Worm (Caenorhabditis elegans) whole organism, young adult: ENCODE results near the gene lron-5.

Experiments used
- C17E4.6 ChIP-seq: fragments of 200-800 bp; sonication (Bioruptor generic); IDR thresholded peaks from 2 replicates; pipeline ENCODE4 v1.3.6; 2022; ENCODE audit warnings: missing genetic modification reagents, missing genetic modification characterization, missing compliant biosample characterization
- F22D6.2 ChIP-seq: sonication (generic microtip); optimal IDR thresholded peaks from 2 replicates; lab custom pipeline; 2016; ENCODE audit warnings: mild to moderate bottlenecking, missing genetic modification characterization, missing compliant biosample characterization
- T07F8.4 ChIP-seq: sonication (generic microtip); optimal IDR thresholded peaks from 2 replicates; lab custom pipeline; 2016; ENCODE audit warnings: mild to moderate bottlenecking, missing genetic modification characterization, moderate library complexity, missing compliant biosample characterization
- T26A5.8 ChIP-seq: sonication (generic microtip); optimal IDR thresholded peaks from 2 replicates; lab custom pipeline; 2016; ENCODE audit warnings: missing genetic modification characterization, missing compliant biosample characterization
- Y53F4B.3 ChIP-seq: fragments of 200-800 bp; sonication (Bioruptor generic); IDR thresholded peaks from 2 replicates; pipeline ENCODE4 v1.3.6; 2022; ENCODE audit warnings: missing genetic modification reagents, missing genetic modification characterization, missing compliant biosample characterization
- Y53G8AR.9 ChIP-seq: fragments of 200-800 bp; sonication (Bioruptor generic); conservative IDR thresholded peaks from 2 replicates; pipeline ENCODE4 v1.3.6; 2022; ENCODE audit warnings: missing genetic modification reagents, missing genetic modification characterization, missing compliant biosample characterization
- Y67H2A.10 ChIP-seq: fragments of 200-800 bp; sonication (Bioruptor generic); conservative IDR thresholded peaks from 2 replicates; pipeline ENCODE4 v1.3.6; 2022; ENCODE audit warnings: missing genetic modification reagents, missing genetic modification characterization, missing compliant biosample characterization
- Y95B8A.8 ChIP-seq: fragments of 200-800 bp; sonication (Bioruptor generic); IDR thresholded peaks from 2 replicates; pipeline ENCODE4 v1.3.6; 2022; ENCODE audit warnings: missing genetic modification reagents, missing genetic modification characterization, missing compliant biosample characterization
- ZK185.1 ChIP-seq: sonication (generic microtip); optimal IDR thresholded peaks from 2 replicates; lab custom pipeline; 2016; ENCODE audit warnings: mild to moderate bottlenecking, missing genetic modification characterization, missing compliant biosample characterization; ENCODE audit not compliant: poor library complexity, severe bottlenecking
- aptf-3 ChIP-seq: fragments of 200-800 bp; sonication (Bioruptor generic); IDR thresholded peaks from 2 replicates; pipeline ENCODE4 v1.3.6; 2022; ENCODE audit warnings: missing genetic modification characterization, missing compliant biosample characterization
- atf-7 ChIP-seq: sonication (generic microtip); optimal IDR thresholded peaks from 2 replicates; lab custom pipeline; 2017; ENCODE audit warnings: mild to moderate bottlenecking, missing genetic modification characterization, missing compliant biosample characterization
- attf-5 ChIP-seq: fragments of 200-800 bp; sonication (Bioruptor generic); optimal IDR thresholded peaks from 2 replicates; lab custom pipeline; 2018; ENCODE audit warnings: mild to moderate bottlenecking, missing genetic modification characterization, missing compliant biosample characterization
- bed-1 ChIP-seq: fragments of 200-800 bp; sonication (Bioruptor generic); IDR thresholded peaks from 2 replicates; pipeline ENCODE4 v1.3.6; 2022; ENCODE audit warnings: missing genetic modification reagents, missing genetic modification characterization, missing compliant biosample characterization
- cebp-1 ChIP-seq, 2 experiments: fragments of 200-800 bp in 1 of 2; sonication (Bioruptor generic) in 1 of 2; sonication (generic microtip) in 1 of 2; IDR thresholded peaks in 1 of 2; optimal IDR thresholded peaks in 1 of 2; 2 replicates each; pipeline versions ENCODE4 v1.3.6 to Lab custom; 2017 to 2022; ENCODE audit warnings: missing compliant biosample characterization in 2 of 2, missing genetic modification characterization in 2 of 2, mild to moderate bottlenecking in 1 of 2, missing genetic modification reagents in 1 of 2, moderate library complexity in 1 of 2
- cebp-2 ChIP-seq: fragments of 200-800 bp; sonication (Bioruptor generic); IDR thresholded peaks from 2 replicates; pipeline ENCODE4 v1.3.6; 2022; ENCODE audit warnings: missing genetic modification characterization, missing compliant biosample characterization
- ceh-100 ChIP-seq: fragments of 200-800 bp; sonication (Bioruptor generic); IDR thresholded peaks from 2 replicates; pipeline ENCODE4 v1.3.6; 2022; ENCODE audit warnings: missing genetic modification reagents, missing genetic modification characterization, missing compliant biosample characterization
- ceh-58 ChIP-seq: fragments of 200-800 bp; sonication (Bioruptor generic); IDR thresholded peaks from 2 replicates; pipeline ENCODE4 v1.3.6; 2022; ENCODE audit warnings: missing genetic modification characterization, missing compliant biosample characterization
- die-1 ChIP-seq: sonication (generic microtip); optimal IDR thresholded peaks from 2 replicates; lab custom pipeline; 2016; ENCODE audit warnings: missing genotype, mild to moderate bottlenecking, missing genetic modification characterization, missing compliant biosample characterization
- dox-1 ChIP-seq: fragments of 200-800 bp; sonication (Bioruptor generic); IDR thresholded peaks from 2 replicates; pipeline ENCODE4 v1.3.6; 2022; ENCODE audit warnings: missing genetic modification reagents, missing genetic modification characterization, missing compliant biosample characterization
- dpl-1 ChIP-seq: fragments of 150-350 bp; optimal IDR thresholded peaks from 2 replicates; lab custom pipeline; 2014; ENCODE audit warnings: missing biosample characterization, missing genetic modification reagents, missing genetic modification characterization
- efl-1 ChIP-seq: fragments of 150-350 bp; optimal IDR thresholded peaks from 2 replicates; lab custom pipeline; 2014; ENCODE audit warnings: missing biosample characterization, missing genetic modification reagents, missing genetic modification characterization
- egl-44 ChIP-seq: fragments of 200-800 bp; sonication (Bioruptor generic); IDR thresholded peaks from 2 replicates; pipeline ENCODE4 v1.3.6; 2022; ENCODE audit warnings: missing genetic modification reagents, missing genetic modification characterization, missing compliant biosample characterization
- hmg-1.2 ChIP-seq: fragments of 200-800 bp; sonication (Bioruptor generic); IDR thresholded peaks from 2 replicates; pipeline ENCODE4 v1.3.6; 2022; ENCODE audit warnings: missing genetic modification reagents, missing genetic modification characterization, missing compliant biosample characterization
- hrde-1 ChIP-seq: sonication (generic microtip); optimal IDR thresholded peaks from 2 replicates; lab custom pipeline; 2016; ENCODE audit warnings: missing genetic modification characterization, mild to moderate bottlenecking, missing compliant biosample characterization, moderate library complexity, missing genotype, missing genetic modification reagents, borderline replicate concordance
- lag-1 ChIP-seq: fragments of 200-800 bp; sonication (Bioruptor generic); IDR thresholded peaks from 2 replicates; pipeline ENCODE4 v1.3.6; 2022; ENCODE audit warnings: missing genetic modification reagents, missing genetic modification characterization, missing compliant biosample characterization
- lin-54 ChIP-seq: fragments of 200-800 bp; sonication (Bioruptor generic); optimal IDR thresholded peaks from 2 replicates; lab custom pipeline; 2018; ENCODE audit warnings: mild to moderate bottlenecking, missing genetic modification characterization, missing compliant biosample characterization
- lsl-1 ChIP-seq: fragments of 200-800 bp; sonication (Bioruptor generic); optimal IDR thresholded peaks from 2 replicates; lab custom pipeline; 2018; ENCODE audit warnings: mild to moderate bottlenecking, missing genetic modification characterization, moderate library complexity, missing compliant biosample characterization
- lsy-27 ChIP-seq: sonication (generic microtip); optimal IDR thresholded peaks from 2 replicates; lab custom pipeline; 2017; ENCODE audit warnings: missing genetic modification characterization, mild to moderate bottlenecking, missing compliant biosample characterization, antibody characterized with exemption, missing genotype, borderline replicate concordance; ENCODE audit not compliant: insufficient read depth
- mes-4 ChIP-seq: sonication (generic microtip); optimal IDR thresholded peaks from 2 replicates; lab custom pipeline; 2016; ENCODE audit warnings: missing genotype, missing genetic modification characterization, missing compliant biosample characterization
- mxl-1 ChIP-seq: sonication (generic microtip); optimal IDR thresholded peaks from 2 replicates; lab custom pipeline; 2016; ENCODE audit warnings: missing genetic modification characterization, missing compliant biosample characterization
- nfya-2 ChIP-seq: fragments of 200-800 bp; sonication (Bioruptor generic); IDR thresholded peaks from 2 replicates; pipeline ENCODE4 v1.3.6; 2022; ENCODE audit warnings: missing genetic modification reagents, missing genetic modification characterization, missing compliant biosample characterization
- nhr-90 ChIP-seq: sonication (generic microtip); optimal IDR thresholded peaks from 2 replicates; lab custom pipeline; 2016; ENCODE audit warnings: missing genotype, mild to moderate bottlenecking, missing genetic modification characterization, missing compliant biosample characterization
- pbrm-1 ChIP-seq: fragments of 200-800 bp; sonication (Bioruptor generic); IDR thresholded peaks from 2 replicates; pipeline ENCODE4 v1.3.6; 2022; ENCODE audit warnings: missing genetic modification reagents, missing genetic modification characterization, missing compliant biosample characterization
- pha-4 ChIP-seq: fragments of 150-350 bp; sonication (generic microtip); optimal IDR thresholded peaks from 2 replicates; lab custom pipeline; 2014; ENCODE audit warnings: missing biosample characterization, missing genetic modification reagents, missing genetic modification characterization
- rpc-1 ChIP-seq, 2 experiments: fragments of 150-350 bp in 1 of 2; sonication (generic microtip) in 1 of 2; optimal IDR thresholded peaks; 2 replicates each; lab custom pipeline; 2014 to 2018; ENCODE audit warnings: missing biosample characterization in 1 of 2, missing genetic modification characterization in 1 of 2, missing genetic modification reagents in 1 of 2, missing genotype in 1 of 2
- snpc-1.1 ChIP-seq: sonication (generic microtip); optimal IDR thresholded peaks from 2 replicates; lab custom pipeline; 2017; ENCODE audit warnings: missing genetic modification characterization, mild to moderate bottlenecking, missing compliant biosample characterization, antibody characterized with exemption, moderate library complexity, missing genotype, missing genetic modification reagents; ENCODE audit not compliant: insufficient read depth
- snpc-1.3 ChIP-seq: sonication (generic microtip); optimal IDR thresholded peaks from 2 replicates; lab custom pipeline; 2017; ENCODE audit warnings: missing genetic modification characterization, mild to moderate bottlenecking, missing compliant biosample characterization, antibody characterized with exemption, moderate library complexity, missing genotype, missing genetic modification reagents; ENCODE audit not compliant: insufficient read depth
- somi-1 ChIP-seq: fragments of 200-800 bp; sonication (Bioruptor generic); optimal IDR thresholded peaks from 2 replicates; lab custom pipeline; 2018; ENCODE audit warnings: mild to moderate bottlenecking, missing genetic modification characterization, missing compliant biosample characterization
- sptf-2 ChIP-seq: fragments of 200-800 bp; sonication (Bioruptor generic); optimal IDR thresholded peaks from 2 replicates; lab custom pipeline; 2018; ENCODE audit warnings: mild to moderate bottlenecking, missing genetic modification characterization, missing compliant biosample characterization
- tbp1 ChIP-seq: fragments of 200-800 bp; sonication (Bioruptor generic); optimal IDR thresholded peaks from 2 replicates; lab custom pipeline; 2018; ENCODE audit warnings: mild to moderate bottlenecking, missing genetic modification characterization, missing compliant biosample characterization
- unc-62 ChIP-seq: fragments of 150-350 bp; optimal IDR thresholded peaks from 2 replicates; lab custom pipeline; 2014; ENCODE audit warnings: missing biosample characterization, missing genetic modification reagents, missing genetic modification characterization
- xnd-1 ChIP-seq: sonication (generic microtip); optimal IDR thresholded peaks from 2 replicates; lab custom pipeline; 2016; ENCODE audit warnings: missing genotype, missing genetic modification reagents, missing genetic modification characterization, missing compliant biosample characterization
- ztf-18 ChIP-seq: sonication (generic microtip); optimal IDR thresholded peaks from 2 replicates; lab custom pipeline; 2016; ENCODE audit warnings: missing genotype, mild to moderate bottlenecking, missing genetic modification characterization, missing compliant biosample characterization
- ztf-26 ChIP-seq: sonication (generic microtip); optimal IDR thresholded peaks from 2 replicates; lab custom pipeline; 2017; ENCODE audit warnings: missing genetic modification characterization, missing compliant biosample characterization

Gene lron-5

DNA sequence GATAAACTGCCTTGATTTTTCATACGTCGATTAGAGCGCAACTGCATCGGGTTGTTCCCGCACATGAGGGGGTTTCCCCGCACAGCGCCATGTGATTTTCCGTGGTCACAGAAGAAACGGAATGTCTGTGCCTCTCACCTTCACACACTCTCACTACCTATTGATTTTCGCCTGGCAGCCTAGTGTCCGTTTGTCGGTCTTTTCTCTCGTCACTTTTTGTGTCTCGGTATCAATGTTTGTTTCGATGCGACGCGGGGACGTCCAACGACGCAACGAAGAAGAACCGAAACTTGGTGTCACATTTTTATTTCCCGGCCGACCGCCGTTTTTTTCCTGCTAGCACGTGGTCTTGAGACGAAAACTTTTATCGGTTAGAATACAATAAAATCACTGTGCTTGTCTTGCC is 26.5 kb downstream of the lron-5 start (continued):
- TF ChIP-seq unc-62, result peak; percentile 83
- peak; percentile 96 for TF ChIP-seq atf-7 (tag; lab: Kevin White, UChicago)
- no peak for TF ChIP-seq ceh-58
- TF ChIP-seq pha-4 (tag; lab: Kevin White, UChicago), result peak; percentile 61
- no peak for TF ChIP-seq xnd-1 (tag; lab: Kevin White, UChicago)
- no peak for TF ChIP-seq nfya-2
- peak; percentile 53; the same call in 1 of the 2 replicates for TF ChIP-seq Y53G8AR.9 (GFP tag; lab: Robert Waterston, UW)
- TF ChIP-seq rpc-1 (optimal IDR thresholded peaks at IDR 0.05; lab: Kevin White, UChicago), result no peak
- TF ChIP-seq rpc-1 (tag; optimal IDR thresholded peaks at IDR 0.05; lab: Kevin White, UChicago), result no peak
- TF ChIP-seq bed-1 (GFP tag; lab: Robert Waterston, UW), result no peak
- TF ChIP-seq nhr-90 (tag; lab: Kevin White, UChicago), result peak; percentile 92
- peak; percentile 22 for TF ChIP-seq efl-1
- TF ChIP-seq egl-44 (GFP tag; lab: Robert Waterston, UW), result peak; percentile 81
- TF ChIP-seq cebp-1 (GFP tag; IDR thresholded peaks at IDR 0.05; lab: Robert Waterston, UW), result peak; percentile 37; the same call in 1 of the 2 replicates
- peak; percentile 93 for TF ChIP-seq cebp-1 (tag; optimal IDR thresholded peaks at IDR 0.05; lab: Kevin White, UChicago)
- peak; percentile 37; the same call in 1 of the 2 replicates for TF ChIP-seq ceh-100 (GFP tag; lab: Robert Waterston, UW)
- peak; percentile 79; the same call in 1 of the 2 replicates for TF ChIP-seq pbrm-1 (GFP tag; lab: Robert Waterston, UW)
- no peak for TF ChIP-seq Y53F4B.3 (GFP tag; lab: Robert Waterston, UW)
- TF ChIP-seq snpc-1.1 (tag; lab: Kevin White, UChicago), result no peak
- TF ChIP-seq lin-54, result peak; percentile 81
- peak; percentile 87 for TF ChIP-seq ZK185.1
- no peak for TF ChIP-seq lsl-1 (GFP tag; lab: Kevin White, UChicago)

DNA sequence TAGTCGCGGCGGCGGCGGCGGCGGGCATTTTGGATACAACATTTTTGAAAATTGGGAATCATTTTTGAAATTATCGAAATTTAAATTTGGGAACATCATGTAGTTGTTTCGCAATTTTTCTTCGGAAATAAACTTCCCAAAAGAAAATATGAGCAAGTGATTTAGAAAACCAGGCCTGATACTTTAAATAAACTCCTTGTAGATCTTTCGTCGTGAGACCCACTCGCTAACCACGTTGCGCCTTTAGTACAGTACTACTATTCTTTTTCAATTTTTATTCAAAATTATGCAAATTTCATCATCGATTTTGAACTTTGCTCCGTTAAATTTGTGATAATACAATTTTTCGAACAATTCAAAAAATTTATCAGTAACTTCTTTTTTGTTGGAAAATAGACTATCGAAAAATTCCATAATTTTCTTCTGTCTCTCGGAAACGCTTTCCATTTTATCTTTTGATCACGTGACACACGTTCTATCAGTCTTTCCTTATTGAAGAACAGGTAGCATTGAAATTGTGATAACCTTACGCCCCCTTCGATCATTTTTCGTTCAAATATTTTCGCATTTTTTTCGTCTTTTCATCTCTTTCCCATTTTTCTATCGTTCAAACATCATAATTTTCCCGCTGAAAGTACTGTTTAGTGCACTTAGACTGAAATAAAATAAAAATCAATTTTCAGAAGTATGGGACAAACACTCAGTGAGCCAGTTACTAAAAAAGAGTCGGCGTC is 27.1 kb downstream of the lron-5 start, which contains the start of gene ppm-2:
Gene ppm-2 (plus strand): TSS at position 684 of the 734 bp plus-strand sequence.
- TF ChIP-seq ztf-18 (tag; lab: Kevin White, UChicago) (no peak), C17E4.6 (GFP tag; lab: Robert Waterston, UW) (no peak), tbp1 (GFP tag; lab: Kevin White, UChicago) (no peak), Y53G8AR.9 (GFP tag; lab: Robert Waterston, UW) (no peak), efl-1 (peak; percentile 50), aptf-3 (GFP tag; lab: Robert Waterston, UW) (no peak), die-1 (tag; lab: Kevin White, UChicago) (no peak), dpl-1 (GFP tag; lab: Kevin White, UChicago) (peak; percentile 38), pha-4 (tag; lab: Kevin White, UChicago) (no peak), lsy-27 (tag; lab: Kevin White, UChicago) (no peak), attf-5 (no peak), mxl-1 (tag; lab: Kevin White, UChicago) (no peak), sptf-2 (GFP tag; lab: Kevin White, UChicago) (no peak), unc-62 (no peak), T07F8.4 (tag; lab: Kevin White, UChicago) (no peak), mes-4 (tag; lab: Kevin White, UChicago) (no peak), Y67H2A.10 (GFP tag; lab: Robert Waterston, UW) (no peak), hmg-1.2 (GFP tag; lab: Robert Waterston, UW) (peak; percentile 17; the same call in 1 of the 2 replicates), snpc-1.3 (peak; percentile 21), F22D6.2 (tag; lab: Kevin White, UChicago) (no peak), dox-1 (no peak), lag-1 (GFP tag; lab: Robert Waterston, UW) (no peak), cebp-2 (GFP tag; lab: Robert Waterston, UW) (no peak), T26A5.8 (tag; lab: Kevin White, UChicago) (no peak), hrde-1 (no peak), ztf-26 (tag; lab: Kevin White, UChicago) (no peak), Y95B8A.8 (GFP tag; lab: Robert Waterston, UW) (no peak), somi-1 (no peak), atf-7 (tag; lab: Kevin White, UChicago) (peak; percentile 20)
